Fruit fly (Drosophila melanogaster) whole organism, pupa: ENCODE measurements around the gene CG8461.
A peak's percentile ranks its signal among the peaks of the same experiment; 100 is the strongest.

ENCODE experiments used
- CG10348 ChIP-seq: fragments of 200-800 bp; sonication (Bioruptor generic); IDR thresholded peaks from 2 replicates; pipeline ENCODE4 v1.3.6; 2022; ENCODE audit warnings: missing biosample characterization, missing genetic modification characterization
- CG17806 ChIP-seq: fragments of 200-800 bp; sonication (Bioruptor generic); optimal IDR thresholded peaks from 2 replicates; lab custom pipeline; 2018; ENCODE audit warnings: missing biosample characterization, mild to moderate bottlenecking, missing genetic modification characterization, moderate library complexity
- CG4496 ChIP-seq: fragments of 200-800 bp; sonication (Bioruptor generic); IDR thresholded peaks from 3 replicates; pipeline ENCODE4 v1.3.6; 2022; ENCODE audit warnings: missing biosample characterization, missing genetic modification characterization
- Pif1B ChIP-seq: fragments of 200-800 bp; sonication (Bioruptor generic); optimal IDR thresholded peaks from 3 replicates; lab custom pipeline; 2016; ENCODE audit warnings: missing biosample characterization, missing genetic modification characterization

dm6 chr3R:14467231-14467846 is 46.1 kb downstream of the CG8461 start:
- TF ChIP-seq CG10348: no peak
- TF ChIP-seq CG4496 (GFP tag; lab: Robert Waterston, UW): peak; percentile 47; the same call in 2 of the 3 replicates
- TF ChIP-seq CG17806 (tag; lab: Kevin White, UChicago): no peak
- no peak for TF ChIP-seq Pif1B (GFP tag; lab: Kevin White, UChicago)
